Worm (Caenorhabditis elegans) whole organism, late embryonic: Measurements from ENCODE around the gene H27A22.1.

ENCODE experiments used
- ceh-14 ChIP-seq: sonication (generic microtip); optimal IDR thresholded peaks from 2 replicates; lab custom pipeline; 2016; ENCODE audit warnings: missing genotype, missing genetic modification characterization, missing compliant biosample characterization
- ceh-6 ChIP-seq: fragments of 200-800 bp; sonication (Bioruptor generic); optimal IDR thresholded peaks from 2 replicates; lab custom pipeline; 2018; ENCODE audit warnings: mild to moderate bottlenecking, missing genetic modification characterization, missing compliant biosample characterization
- elt-2 ChIP-seq: sonication (generic microtip); optimal IDR thresholded peaks from 2 replicates; lab custom pipeline; 2016; ENCODE audit warnings: missing genetic modification reagents, missing genetic modification characterization, missing compliant biosample characterization
- lin-11 ChIP-seq: fragments of 200-800 bp; sonication (Bioruptor generic); optimal IDR thresholded peaks from 2 replicates; lab custom pipeline; 2018; ENCODE audit warnings: mild to moderate bottlenecking, missing genetic modification characterization, missing compliant biosample characterization
- nhr-232 ChIP-seq: sonication (generic microtip); optimal IDR thresholded peaks from 2 replicates; lab custom pipeline; 2016; ENCODE audit warnings: missing genetic modification characterization, missing compliant biosample characterization

DNA sequence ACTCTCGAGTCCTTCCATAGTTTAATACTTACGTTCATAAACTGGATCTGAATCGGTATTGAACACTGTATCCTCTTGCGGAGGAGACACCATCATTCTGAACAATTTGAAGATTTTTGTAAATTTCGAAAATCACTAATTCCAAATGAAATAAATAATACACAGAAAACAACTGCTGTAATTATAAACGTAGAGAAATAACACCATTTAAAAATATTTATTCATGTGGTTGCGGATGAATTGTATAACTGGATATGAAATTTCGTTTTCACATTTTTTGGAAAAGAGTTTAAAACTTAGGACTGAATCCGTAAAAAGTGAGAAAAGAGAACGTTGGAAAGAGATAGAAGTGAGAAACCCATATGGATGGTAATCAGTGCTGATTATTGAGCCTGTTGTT, 24.1 kb upstream of the H27A22.1 start, which contains the start of gene mics-1:
- TF ChIP-seq ceh-14 (no peak), nhr-232 (no peak), lin-11 (no peak), ceh-6 (GFP tag; lab: Kevin White, UChicago) (no peak), elt-2 (tag; lab: Kevin White, UChicago) (no peak)
